Worm (Caenorhabditis elegans): Measurements from ENCODE around the gene srd-18.

Gene srd-18

ce11 chrV:13414585-13414984 lies 12.1 kb downstream of the srd-18 start, which contains the start of gene cut-2:
TSS of gene cut-2 (plus strand) at chrV:13414949.
- TF ChIP-seq duxl-1 (tag; optimal IDR thresholded peaks at IDR 0.05; ENCODE audit: poor library complexity): no peak
- TF ChIP-seq arid-1 (GFP tag; conservative IDR thresholded peaks at IDR 0.05): no peak
- peak; percentile 8 for TF ChIP-seq hlh-11 (tag; optimal IDR thresholded peaks at IDR 0.05)
- TF ChIP-seq unc-130 (GFP tag; optimal IDR thresholded peaks at IDR 0.05): no peak
- TF ChIP-seq ZK337.2 (GFP tag; IDR thresholded peaks at IDR 0.05): no peak
- no peak for TF ChIP-seq F37D6.2 (tag; optimal IDR thresholded peaks at IDR 0.05)
- TF ChIP-seq lin-13 (GFP tag; optimal IDR thresholded peaks at IDR 0.05): no peak
- TF ChIP-seq aly-2 (tag; optimal IDR thresholded peaks at IDR 0.05): no peak
- TF ChIP-seq spr-1 (tag; optimal IDR thresholded peaks at IDR 0.05): no peak
- peak; percentile 63 for TF ChIP-seq mxl-3 (GFP tag; optimal IDR thresholded peaks at IDR 0.05)
- no peak for TF ChIP-seq lin-29 (GFP tag; IDR thresholded peaks at IDR 0.05)

- TF ChIP-seq pqm-1 (tag; optimal IDR thresholded peaks at IDR 0.05) (no peak), nhr-11 (tag; optimal IDR thresholded peaks at IDR 0.05) (no peak), F10B5.3 (tag; optimal IDR thresholded peaks at IDR 0.05) (no peak), lin-15B (tag; optimal IDR thresholded peaks at IDR 0.05) (no peak), dmd-9 (GFP tag; IDR thresholded peaks at IDR 0.05) (no peak), zip-11 (GFP tag; IDR thresholded peaks at IDR 0.05) (no peak), lin-39 (tag; optimal IDR thresholded peaks at IDR 0.05) (no peak), lin-13 (GFP tag; optimal IDR thresholded peaks at IDR 0.05) (no peak), Y5F2A.4 (GFP tag; optimal IDR thresholded peaks at IDR 0.05) (no peak), spr-3 (GFP tag; optimal IDR thresholded peaks at IDR 0.05) (no peak), dmd-8 (GFP tag; IDR thresholded peaks at IDR 0.05) (no peak)
Measured at ce11 chrV:13413301-13413700, 13.4 kb downstream of the srd-18 start.

ce11 chrV:13411992-13412298 lies 14.7 kb downstream of the srd-18 start:
- TF ChIP-seq mxl-3 (GFP tag; optimal IDR thresholded peaks at IDR 0.05) (no peak), hlh-30 (tag; optimal IDR thresholded peaks at IDR 0.05; ENCODE audit: insufficient read depth) (peak; percentile 78)

- TF ChIP-seq nhr-25 (tag; optimal IDR thresholded peaks at IDR 0.05; ENCODE audit: borderline replicate concordance, insufficient read depth) (no peak), ctbp-1 (GFP tag; IDR thresholded peaks at IDR 0.05) (0 out of 2 replicates have a peak, but pooled peaks have one; percentile 40), egl-43 (GFP tag; IDR thresholded peaks at IDR 0.05) (peak; percentile 75; the same call in 1 of the 2 replicates), lin-38 (GFP tag; IDR thresholded peaks at IDR 0.05) (peak; percentile 12; the same call in 1 of the 2 replicates), lin-13 (GFP tag; optimal IDR thresholded peaks at IDR 0.05) (peak; percentile 38), T26A8.4 (GFP tag; IDR thresholded peaks at IDR 0.05) (peak; percentile 47; the same call in 1 of the 2 replicates), F10B5.3 (tag; optimal IDR thresholded peaks at IDR 0.05) (no peak), mxl-3 (GFP tag; optimal IDR thresholded peaks at IDR 0.05) (peak; percentile 2), mep-1 (tag; optimal IDR thresholded peaks at IDR 0.05) (peak; percentile 17), spr-1 (tag; optimal IDR thresholded peaks at IDR 0.05) (peak; percentile 36), nhr-102 (tag; optimal IDR thresholded peaks at IDR 0.05) (no peak), snpc-1.2 (GFP tag; IDR thresholded peaks at IDR 0.05) (0 out of 2 replicates have a peak, but pooled peaks have one; percentile 13), ceh-62 (tag; optimal IDR thresholded peaks at IDR 0.05) (no peak), F49E8.2 (tag; optimal IDR thresholded peaks at IDR 0.05; ENCODE audit: borderline replicate concordance) (no peak), dmd-9 (GFP tag; IDR thresholded peaks at IDR 0.05) (no peak), dmd-6 (GFP tag; IDR thresholded peaks at IDR 0.05) (no peak), nhr-6 (tag; optimal IDR thresholded peaks at IDR 0.05) (peak; percentile 9), ama-1 (optimal IDR thresholded peaks at IDR 0.05) (peak; percentile 35), unc-62 (GFP tag; optimal IDR thresholded peaks at IDR 0.05 in 1 of 2) (peak in 1 of 2 experiments; percentile 76), unc-62 (tag; optimal IDR thresholded peaks at IDR 0.05) (no peak), set-16 (GFP tag; IDR thresholded peaks at IDR 0.05) (peak; percentile 97), daf-16 (GFP tag; optimal IDR thresholded peaks at IDR 0.05) (no peak), daf-16 (tag; optimal IDR thresholded peaks at IDR 0.05) (no peak)
Measured at ce11 chrV:13411225-13411991, 15.3 kb downstream of the srd-18 start.

Data from whole organism, L4 larva.